Fruit fly (Drosophila melanogaster) whole organism, embryonic: ENCODE measurements around the gene CG33108.

Source experiments
- Asciz ChIP-seq: fragments of 200-800 bp; sonication (Bioruptor generic); optimal IDR thresholded peaks from 2 replicates; lab custom pipeline; 2017; ENCODE audit warnings: missing biosample characterization, mild to moderate bottlenecking, missing genetic modification characterization, missing genetic modification reagents
- Bgb ChIP-seq: fragments of 200-800 bp; sonication (Bioruptor generic); IDR thresholded peaks from 2 replicates; pipeline ENCODE4 v1.3.6; 2022; ENCODE audit warnings: missing biosample characterization, missing genetic modification characterization; ENCODE audit not compliant: partially characterized antibody
- CG12071 ChIP-seq: fragments of 200-800 bp; sonication (Bioruptor generic); optimal IDR thresholded peaks from 3 replicates; lab custom pipeline; 2018; ENCODE audit warnings: missing biosample characterization, mild to moderate bottlenecking, missing genetic modification characterization
- CG12769 ChIP-seq: fragments of 200-800 bp; sonication (Bioruptor generic); optimal IDR thresholded peaks from 2 replicates; lab custom pipeline; 2019; ENCODE audit warnings: missing biosample characterization, mild to moderate bottlenecking, missing genetic modification characterization, moderate library complexity
- CG14050 ChIP-seq: fragments of 200-800 bp; sonication (Bioruptor generic); IDR thresholded peaks from 3 replicates; pipeline ENCODE4 v1.3.6; 2022; ENCODE audit warnings: missing biosample characterization, missing genetic modification characterization
- CG15479 ChIP-seq: fragments of 200-800 bp; sonication (Bioruptor generic); optimal IDR thresholded peaks from 3 replicates; lab custom pipeline; 2019; ENCODE audit warnings: missing biosample characterization, mild to moderate bottlenecking, missing genetic modification characterization, moderate library complexity
- CG1602 ChIP-seq: fragments of 200-800 bp; sonication (Bioruptor generic); optimal IDR thresholded peaks from 3 replicates; lab custom pipeline; 2016; ENCODE audit warnings: missing biosample characterization, missing genetic modification characterization
- CG17328 ChIP-seq: fragments of 200-800 bp; sonication (Bioruptor generic); IDR thresholded peaks from 2 replicates; pipeline ENCODE4 v1.3.6; 2022; ENCODE audit warnings: missing biosample characterization, missing genetic modification characterization
- CG30403 ChIP-seq: fragments of 200-800 bp; sonication (Bioruptor generic); optimal IDR thresholded peaks from 3 replicates; lab custom pipeline; 2016; ENCODE audit warnings: missing biosample characterization, missing genetic modification characterization
- CG30431 ChIP-seq: fragments of 200-800 bp; sonication (Bioruptor generic); optimal IDR thresholded peaks from 2 replicates; lab custom pipeline; 2017; ENCODE audit warnings: missing biosample characterization, missing genetic modification characterization
- CG3065 ChIP-seq: fragments of 200-800 bp; sonication (Bioruptor generic); optimal IDR thresholded peaks from 2 replicates; lab custom pipeline; 2016; ENCODE audit warnings: missing biosample characterization, missing genetic modification characterization
- CG31441 ChIP-seq: fragments of 200-800 bp; sonication (Bioruptor generic); IDR thresholded peaks from 2 replicates; pipeline ENCODE4 v1.3.6; 2022; ENCODE audit warnings: missing biosample characterization, missing genetic modification characterization
- CG4424 ChIP-seq: fragments of 200-800 bp; sonication (Bioruptor generic); optimal IDR thresholded peaks from 3 replicates; lab custom pipeline; 2016; ENCODE audit warnings: missing biosample characterization, missing genetic modification characterization
- CG6175 ChIP-seq: fragments of 200-800 bp; sonication (Bioruptor generic); IDR thresholded peaks from 3 replicates; pipeline ENCODE4 v1.3.6; 2022; ENCODE audit warnings: missing biosample characterization, missing genetic modification characterization
- CG6813 ChIP-seq: fragments of 200-800 bp; sonication (Bioruptor generic); optimal IDR thresholded peaks from 2 replicates; lab custom pipeline; 2017; ENCODE audit warnings: missing biosample characterization, missing genetic modification characterization, mild to moderate bottlenecking, moderate library complexity, missing genetic modification reagents
- CG7963 ChIP-seq: fragments of 200-800 bp; sonication (Bioruptor generic); IDR thresholded peaks from 3 replicates; pipeline ENCODE4 v1.3.6; 2022; ENCODE audit warnings: missing biosample characterization, missing genetic modification characterization; ENCODE audit not compliant: partially characterized antibody
- CG9876 ChIP-seq: fragments of 200-800 bp; sonication (Bioruptor generic); optimal IDR thresholded peaks from 2 replicates; lab custom pipeline; 2016; ENCODE audit warnings: missing biosample characterization, missing genetic modification characterization
- CHES-1-like ChIP-seq: fragments of 200-800 bp; sonication (Bioruptor generic); optimal IDR thresholded peaks from 2 replicates; lab custom pipeline; 2016; ENCODE audit warnings: missing biosample characterization, missing genetic modification characterization
- CkIIα-i1 ChIP-seq: fragments of 200-800 bp; sonication (Bioruptor generic); IDR thresholded peaks from 2 replicates; pipeline ENCODE4 v1.3.6; 2022; ENCODE audit warnings: missing biosample characterization, missing genetic modification characterization
- Dip2 ChIP-seq: fragments of 200-800 bp; sonication (Bioruptor generic); IDR thresholded peaks from 2 replicates; pipeline ENCODE4 v1.3.6; 2022; ENCODE audit warnings: missing biosample characterization, missing genetic modification characterization
- Dp ChIP-seq: fragments of 200-800 bp; sonication (Bioruptor generic); optimal IDR thresholded peaks from 2 replicates; lab custom pipeline; 2018; ENCODE audit warnings: missing biosample characterization, mild to moderate bottlenecking, missing genetic modification characterization, moderate library complexity
- GATAe ChIP-seq: fragments of 200-800 bp; sonication (Bioruptor generic); conservative IDR thresholded peaks from 2 replicates; pipeline ENCODE4 v1.3.6; 2022; ENCODE audit warnings: missing biosample characterization, missing genetic modification characterization
- HmgZ ChIP-seq: fragments of 200-800 bp; sonication (Bioruptor generic); optimal IDR thresholded peaks from 2 replicates; lab custom pipeline; 2018; ENCODE audit warnings: missing biosample characterization, mild to moderate bottlenecking, missing genetic modification characterization
- Hmr ChIP-seq: fragments of 200-800 bp; sonication (Bioruptor generic); optimal IDR thresholded peaks from 3 replicates; lab custom pipeline; 2017; ENCODE audit warnings: mild to moderate bottlenecking, missing biosample characterization, missing genetic modification reagents, missing genetic modification characterization
- Hr3 ChIP-seq: fragments of 200-800 bp; sonication (Bioruptor generic); optimal IDR thresholded peaks from 3 replicates; lab custom pipeline; 2016; ENCODE audit warnings: missing biosample characterization, missing genetic modification characterization
- Med ChIP-seq: fragments of 200-800 bp; sonication (Bioruptor generic); peaks from one replicate; lab custom pipeline; 2016; ENCODE audit warnings: missing biosample characterization, missing genetic modification characterization, mild to moderate bottlenecking, inconsistent platforms, moderate library complexity
- Mes4 ChIP-seq: fragments of 200-800 bp; sonication (Bioruptor generic); optimal IDR thresholded peaks from 2 replicates; lab custom pipeline; 2016; ENCODE audit warnings: missing biosample characterization, missing genetic modification characterization
- Opbp ChIP-seq: fragments of 200-800 bp; sonication (Bioruptor generic); IDR thresholded peaks from 3 replicates; pipeline ENCODE4 v1.3.6; 2022; ENCODE audit warnings: missing biosample characterization, missing genetic modification characterization; ENCODE audit not compliant: partially characterized antibody
- Pdp1 ChIP-seq, 2 experiments: fragments of 200-800 bp; sonication (Bioruptor generic); optimal IDR thresholded peaks; 3 replicates each; lab custom pipeline; 2016; ENCODE audit warnings: missing biosample characterization in 2 of 2, missing genetic modification characterization in 2 of 2, mild to moderate bottlenecking in 1 of 2, moderate library complexity in 1 of 2
- Taf1 ChIP-seq: fragments of 200-800 bp; sonication (Bioruptor generic); IDR thresholded peaks from 2 replicates; pipeline ENCODE4 v1.3.6; 2022; ENCODE audit warnings: missing biosample characterization, missing genetic modification characterization
- Vsx1 ChIP-seq: fragments of 200-800 bp; sonication (Bioruptor generic); optimal IDR thresholded peaks from 2 replicates; lab custom pipeline; 2017; ENCODE audit warnings: missing biosample characterization, mild to moderate bottlenecking, missing genetic modification characterization, missing genetic modification reagents
- bcd ChIP-seq: fragments of 200-800 bp; sonication (Bioruptor generic); optimal IDR thresholded peaks from 2 replicates; lab custom pipeline; 2017; ENCODE audit warnings: missing biosample characterization, mild to moderate bottlenecking, missing genetic modification characterization
- cad ChIP-seq: fragments of >200 bp; optimal IDR thresholded peaks from 2 replicates; lab custom pipeline; 2017; ENCODE audit warnings: missing biosample characterization, missing genetic modification characterization
- chif ChIP-seq, 2 experiments: fragments of 200-800 bp; sonication (Bioruptor generic); optimal IDR thresholded peaks; 3 replicates each; lab custom pipeline; 2016; ENCODE audit warnings: missing biosample characterization in 2 of 2, missing genetic modification characterization in 2 of 2
- chn ChIP-seq: fragments of 200-800 bp; sonication (Bioruptor generic); optimal IDR thresholded peaks from 2 replicates; lab custom pipeline; 2016; ENCODE audit warnings: missing biosample characterization, missing genetic modification characterization
- dpn ChIP-seq, 2 experiments: fragments of 200-800 bp; sonication (Bioruptor generic); optimal IDR thresholded peaks; 3 replicates each; lab custom pipeline; 2016; ENCODE audit warnings: missing biosample characterization in 2 of 2, missing genetic modification characterization in 2 of 2
- gem ChIP-seq: fragments of 200-800 bp; sonication (Bioruptor generic); optimal IDR thresholded peaks from 2 replicates; lab custom pipeline; 2019; ENCODE audit warnings: missing biosample characterization, mild to moderate bottlenecking, missing genetic modification characterization, moderate library complexity
- grau ChIP-seq: fragments of 200-800 bp; optimal IDR thresholded peaks from 3 replicates; lab custom pipeline; 2019; ENCODE audit warnings: missing biosample characterization, mild to moderate bottlenecking, missing genetic modification characterization, moderate library complexity
- grn ChIP-seq: fragments of 200-800 bp; sonication (Bioruptor generic); optimal IDR thresholded peaks from 3 replicates; lab custom pipeline; 2017; ENCODE audit warnings: missing biosample characterization, missing genetic modification characterization
- h ChIP-seq: fragments of >200 bp; optimal IDR thresholded peaks from 2 replicates; lab custom pipeline; 2017
- rib ChIP-seq: fragments of 200-800 bp; sonication (Bioruptor generic); IDR thresholded peaks from 2 replicates; pipeline ENCODE4 v1.3.6; 2022; ENCODE audit warnings: missing biosample characterization, missing genetic modification characterization
- ro ChIP-seq: fragments of 200-800 bp; sonication (Bioruptor generic); IDR thresholded peaks from 2 replicates; pipeline ENCODE4 v1.3.6; 2022; ENCODE audit warnings: missing biosample characterization, missing genetic modification characterization
- sens ChIP-seq: fragments of 200-800 bp; sonication (Bioruptor generic); peaks from one replicate; lab custom pipeline; 2016; ENCODE audit warnings: missing biosample characterization, missing genetic modification characterization
- sisA ChIP-seq: fragments of 200-800 bp; sonication (Bioruptor generic); IDR thresholded peaks from 2 replicates; pipeline ENCODE4 v1.3.6; 2022; ENCODE audit warnings: missing biosample characterization, missing genetic modification characterization
- sr ChIP-seq: fragments of 200-800 bp; sonication (Bioruptor generic); IDR thresholded peaks from 3 replicates; pipeline ENCODE4 v1.3.6; 2022; ENCODE audit warnings: missing biosample characterization, missing genetic modification characterization
- zen ChIP-seq: fragments of 200-800 bp; sonication (Bioruptor generic); optimal IDR thresholded peaks from 3 replicates; lab custom pipeline; 2018; ENCODE audit warnings: missing biosample characterization, mild to moderate bottlenecking, missing genetic modification characterization, moderate library complexity
- zf30C ChIP-seq: fragments of 200-800 bp; sonication (Bioruptor generic); optimal IDR thresholded peaks from 3 replicates; lab custom pipeline; 2018; ENCODE audit warnings: missing biosample characterization, mild to moderate bottlenecking, missing genetic modification characterization

CG33108 gene

dm6 chr3R:24007775-24008506 lies 12.5 kb downstream of the CG33108 start (continued):
- TF ChIP-seq CG15479 = no peak
- TF ChIP-seq CG4424 = peak; percentile 46
- TF ChIP-seq sens (GFP tag; lab: Kevin White, UChicago) = peak; percentile 86
- no peak for TF ChIP-seq CkIIα-i1 (GFP tag; lab: Robert Waterston, UW)
- peak; percentile 26 for TF ChIP-seq bcd (GFP tag; lab: Kevin White, UChicago)
- TF ChIP-seq CG31441 (GFP tag; lab: Robert Waterston, UW) = 0 out of 2 replicates have a peak, but pooled peaks have one; percentile 27
- TF ChIP-seq sisA = no peak
- peak; percentile 31 for TF ChIP-seq grn (GFP tag; lab: Kevin White, UChicago)
- TF ChIP-seq dpn (GFP tag; optimal IDR thresholded peaks at IDR 0.05; lab: Kevin White, UChicago) = peak in 1 of 2 experiments; percentile 13
- TF ChIP-seq gem (tag; lab: Kevin White, UChicago) = peak; percentile 68
- peak; percentile 7 for TF ChIP-seq Hmr (GFP tag; lab: Kevin White, UChicago)

dm6 chr3R:24008887-24009286 lies 13.4 kb downstream of the CG33108 start:
- TF ChIP-seq CG1602 (no peak), CG3065 (GFP tag; lab: Kevin White, UChicago) (no peak), CG6175 (GFP tag; lab: Robert Waterston, UW) (peak; percentile 53; the same call in 1 of the 3 replicates), Dp (GFP tag; lab: Kevin White, UChicago) (no peak), HmgZ (tag; lab: Kevin White, UChicago) (no peak), CG12769 (tag; lab: Kevin White, UChicago) (peak; percentile 79), Opbp (GFP tag; lab: Robert Waterston, UW) (no peak), sr (GFP tag; lab: Robert Waterston, UW) (peak; percentile 84), Asciz (no peak), CG17328 (GFP tag; lab: Robert Waterston, UW) (no peak), Dip2 (GFP tag; lab: Robert Waterston, UW) (no peak), Vsx1 (no peak), grau (tag; lab: Kevin White, UChicago) (no peak)

DNA sequence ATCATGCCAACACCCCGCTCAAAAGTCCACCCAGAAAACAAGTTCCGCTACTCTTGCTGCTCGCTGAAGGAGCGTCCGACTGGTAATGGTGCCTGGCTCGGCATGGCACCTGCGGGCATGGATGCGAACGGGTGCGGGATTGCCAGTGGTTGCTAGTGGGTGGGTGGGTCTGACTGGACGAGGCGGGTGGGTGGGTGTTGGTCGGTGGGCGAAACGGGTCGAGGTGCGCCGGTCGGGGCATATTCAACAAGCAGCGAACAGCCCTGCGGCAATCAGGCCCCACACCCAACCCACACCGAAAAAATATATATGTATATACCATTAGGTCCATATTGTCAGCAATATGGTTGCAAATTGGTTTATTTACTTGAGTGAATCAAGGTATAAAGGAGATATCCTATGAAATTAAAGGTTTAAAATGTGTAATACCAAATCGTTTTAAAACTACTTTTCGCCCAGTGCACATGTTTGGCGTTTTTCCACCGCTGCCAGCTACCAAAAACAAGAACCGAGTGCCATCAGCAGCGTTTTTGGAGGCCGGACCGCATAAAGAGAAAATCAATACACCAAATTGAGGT lies 15.3 kb downstream of the CG33108 start:
- TF ChIP-seq zen (tag; lab: Kevin White, UChicago) (no peak), chn (GFP tag; lab: Kevin White, UChicago) (no peak), Hr3 (GFP tag; lab: Kevin White, UChicago) (peak; percentile 49), CG14050 (GFP tag; lab: Robert Waterston, UW) (peak; percentile 41; the same call in 2 of the 3 replicates), h (no peak), ro (GFP tag; lab: Robert Waterston, UW) (no peak), chif (GFP tag; optimal IDR thresholded peaks at IDR 0.05; lab: Kevin White, UChicago) (peak in 1 of 2 experiments; percentile 1), Hmr (GFP tag; lab: Kevin White, UChicago) (peak; percentile 74), CG7963 (GFP tag; lab: Robert Waterston, UW) (no peak), Pdp1 (GFP tag; optimal IDR thresholded peaks at IDR 0.05; lab: Kevin White, UChicago) (peak; percentile 8 to 33), Bgb (GFP tag; lab: Robert Waterston, UW) (no peak), CG30431 (no peak), GATAe (GFP tag; lab: Robert Waterston, UW) (0 out of 2 replicates have a peak, but pooled peaks have one; percentile 15), CG9876 (no peak), zf30C (GFP tag; lab: Kevin White, UChicago) (peak; percentile 8), cad (no peak), Mes4 (GFP tag; lab: Kevin White, UChicago) (no peak), CHES-1-like (GFP tag; lab: Kevin White, UChicago) (peak; percentile 16), Med (GFP tag; lab: Kevin White, UChicago) (peak; percentile 88), CG3065 (GFP tag; lab: Kevin White, UChicago) (no peak), CG30403 (GFP tag; lab: Kevin White, UChicago) (peak; percentile 50), CG6813 (GFP tag; lab: Kevin White, UChicago) (peak; percentile 1), rib (0 out of 2 replicates have a peak, but pooled peaks have one; percentile 63), CG12071 (GFP tag; lab: Kevin White, UChicago) (peak; percentile 5), Taf1 (GFP tag; lab: Robert Waterston, UW) (peak; percentile 28; the same call in 1 of the 2 replicates)
